Fruit fly (Drosophila melanogaster) whole organism, prepupa: ENCODE measurements around the gene CG5087.

Experiments
- Blimp-1 ChIP-seq: fragments of 200-800 bp; sonication (Bioruptor generic); optimal IDR thresholded peaks from 3 replicates; lab custom pipeline; 2017; ENCODE audit warnings: missing biosample characterization, missing genetic modification characterization, mild to moderate bottlenecking, moderate library complexity, missing genetic modification reagents
- CG11902 ChIP-seq: fragments of 200-800 bp; sonication (Bioruptor generic); optimal IDR thresholded peaks from 3 replicates; lab custom pipeline; 2016; ENCODE audit warnings: missing biosample characterization, missing genetic modification characterization
- CG9139 ChIP-seq: fragments of 200-800 bp; sonication (Bioruptor generic); optimal IDR thresholded peaks from 3 replicates; lab custom pipeline; 2017; ENCODE audit warnings: missing biosample characterization, mild to moderate bottlenecking, missing genetic modification characterization
- Eip75B ChIP-seq: fragments of 200-800 bp; sonication (Bioruptor generic); optimal IDR thresholded peaks from 3 replicates; lab custom pipeline; 2016; ENCODE audit warnings: missing biosample characterization, missing genetic modification characterization
- Gug ChIP-seq: fragments of 200-800 bp; sonication (Bioruptor generic); IDR thresholded peaks from 2 replicates; pipeline ENCODE4 v1.3.6; 2022; ENCODE audit warnings: missing biosample characterization, missing genetic modification characterization
- eg ChIP-seq: fragments of 200-800 bp; sonication (Bioruptor generic); IDR thresholded peaks from 3 replicates; pipeline ENCODE4 v1.3.6; 2022; ENCODE audit warnings: missing biosample characterization, missing genetic modification characterization

DNA sequence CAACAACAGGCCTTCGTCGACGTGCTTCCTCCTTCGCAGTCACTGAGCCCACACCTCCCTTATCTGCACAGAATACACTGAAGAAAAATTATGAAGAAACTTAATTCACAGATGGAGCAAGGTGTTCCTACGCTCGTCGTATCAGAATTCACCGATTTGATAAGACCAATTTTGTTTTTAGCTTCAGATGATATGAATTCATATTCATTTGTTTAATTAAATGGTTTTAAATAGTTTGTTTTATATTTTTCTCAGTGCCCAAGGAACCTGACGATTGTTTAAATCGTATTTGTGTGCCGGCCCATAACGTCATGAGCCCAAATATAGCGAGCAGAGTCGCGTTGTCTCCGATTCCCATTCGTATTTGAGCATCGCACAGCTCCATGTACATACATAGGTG is 25.6 kb downstream of the CG5087 start:
- TF ChIP-seq Gug (GFP tag; lab: Robert Waterston, UW) (no peak), CG9139 (no peak), Eip75B (no peak), eg (GFP tag; lab: Robert Waterston, UW) (no peak), Blimp-1 (no peak), CG11902 (GFP tag; lab: Kevin White, UChicago) (no peak)
